Fruit fly (Drosophila melanogaster): ENCODE results near the gene CG3744.

DNA sequence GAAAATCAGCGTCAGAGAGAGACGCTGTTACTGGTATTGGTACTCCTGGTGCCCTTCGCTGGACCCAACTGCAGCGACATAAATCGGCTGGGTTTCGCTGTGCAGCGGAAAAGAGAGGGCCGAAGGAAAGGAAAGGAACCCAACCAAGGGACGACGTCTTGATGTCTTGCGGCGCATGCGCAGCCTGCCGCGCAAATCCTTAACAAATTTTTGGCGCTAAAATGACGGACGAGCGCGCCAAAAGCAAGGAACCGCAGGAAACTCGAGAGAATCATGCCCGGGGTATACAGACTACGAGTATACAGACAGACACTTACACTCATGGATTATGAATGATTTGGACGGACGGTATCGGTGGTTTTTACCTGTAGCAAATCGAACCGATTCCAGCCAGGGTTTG is 9.5 kb downstream of the CG3744 start:
- TF ChIP-seq Eip75B (GFP tag; optimal IDR thresholded peaks at IDR 0.05) = no peak
- TF ChIP-seq CG4318 (GFP tag; optimal IDR thresholded peaks at IDR 0.05) = no peak
- no peak for TF ChIP-seq Eip93F (GFP tag; optimal IDR thresholded peaks at IDR 0.05)
- TF ChIP-seq Met (GFP tag; optimal IDR thresholded peaks at IDR 0.05) = no peak
- TF ChIP-seq CG8319 (GFP tag; optimal IDR thresholded peaks at IDR 0.05) = no peak
- TF ChIP-seq Smox (GFP tag; optimal IDR thresholded peaks at IDR 0.05) = no peak
- no peak for TF ChIP-seq CG34406 (GFP tag; optimal IDR thresholded peaks at IDR 0.05)
- no peak for TF ChIP-seq CG8119 (GFP tag; IDR thresholded peaks at IDR 0.05)
- TF ChIP-seq Lpt (GFP tag; optimal IDR thresholded peaks at IDR 0.05) = no peak

Data from whole organism, prepupa.